Worm (Caenorhabditis elegans): ENCODE measurements around the gene pxl-1.

pxl-1 gene

ce11 chrIII:5943368-5944180 is 47.8 kb upstream of the pxl-1 start (continued):
- TF ChIP-seq B0019.2 (GFP tag; conservative IDR thresholded peaks at IDR 0.05), result no peak
- TF ChIP-seq cebp-1 (GFP tag; IDR thresholded peaks at IDR 0.05), result no peak; the same call in 1 of the 2 replicates
- peak; percentile 86 for TF ChIP-seq cebp-1 (tag; optimal IDR thresholded peaks at IDR 0.05)
- peak; percentile 82 for TF ChIP-seq athp-1 (tag; optimal IDR thresholded peaks at IDR 0.05)
- TF ChIP-seq hlh-26 (GFP tag; conservative IDR thresholded peaks at IDR 0.05), result no peak
- TF ChIP-seq sea-2 (GFP tag; IDR thresholded peaks at IDR 0.05), result no peak
- no peak for TF ChIP-seq akir-1 (GFP tag; optimal IDR thresholded peaks at IDR 0.05)
- 0 out of 2 replicates have a peak, but pooled peaks have one; percentile 4 for TF ChIP-seq F39B2.1 (GFP tag; IDR thresholded peaks at IDR 0.05)
- TF ChIP-seq nfya-1 (tag; optimal IDR thresholded peaks at IDR 0.05; ENCODE audit: borderline replicate concordance, insufficient read depth), result no peak
- no peak for TF ChIP-seq nhr-179 (tag; optimal IDR thresholded peaks at IDR 0.05)
- peak; percentile 85 for TF ChIP-seq B0035.1 (tag; optimal IDR thresholded peaks at IDR 0.05)
- TF ChIP-seq ama-1 (optimal IDR thresholded peaks at IDR 0.05), result peak; percentile 91
- peak; percentile 78 to 91 for TF ChIP-seq ama-1 (GFP tag; optimal IDR thresholded peaks at IDR 0.05)
- no peak for TF ChIP-seq F37B4.10 (GFP tag; IDR thresholded peaks at IDR 0.05)
- 0 out of 2 replicates have a peak, but pooled peaks have one; percentile 14 for TF ChIP-seq D2030.7 (GFP tag; IDR thresholded peaks at IDR 0.05)
- TF ChIP-seq dox-1 (GFP tag; IDR thresholded peaks at IDR 0.05), result peak; percentile 56
- no peak for TF ChIP-seq aptf-3 (GFP tag; IDR thresholded peaks at IDR 0.05)
- peak in 1 of 2 experiments; percentile 15 for TF ChIP-seq rec-8 (tag; optimal IDR thresholded peaks at IDR 0.05)
- peak; percentile 85 for TF ChIP-seq madf-3 (GFP tag; IDR thresholded peaks at IDR 0.05)
- TF ChIP-seq ztf-6 (GFP tag; IDR thresholded peaks at IDR 0.05), result no peak
- TF ChIP-seq Y95B8A.8 (GFP tag; IDR thresholded peaks at IDR 0.05), result peak; percentile 89
- peak; percentile 39 for TF ChIP-seq attf-5 (GFP tag; optimal IDR thresholded peaks at IDR 0.05)
- TF ChIP-seq ztf-28 (GFP tag; IDR thresholded peaks at IDR 0.05), result no peak
- TF ChIP-seq pbrm-1 (GFP tag; IDR thresholded peaks at IDR 0.05), result peak; percentile 15
- peak; percentile 72 for TF ChIP-seq snpc-3.4 (tag; optimal IDR thresholded peaks at IDR 0.05)
- TF ChIP-seq snpc-1.3 (tag; optimal IDR thresholded peaks at IDR 0.05; ENCODE audit: insufficient read depth), result no peak
- peak; percentile 62 for TF ChIP-seq lin-54 (GFP tag; optimal IDR thresholded peaks at IDR 0.05)
- peak; percentile 27 for TF ChIP-seq zim-3 (tag; optimal IDR thresholded peaks at IDR 0.05)
- TF ChIP-seq F49E8.2 (tag; optimal IDR thresholded peaks at IDR 0.05; ENCODE audit: insufficient read depth), result peak; percentile 73
- peak; percentile 30 for TF ChIP-seq somi-1 (GFP tag; optimal IDR thresholded peaks at IDR 0.05)
- no peak for TF ChIP-seq ceh-79 (tag; optimal IDR thresholded peaks at IDR 0.05)
- TF ChIP-seq hlh-12 (tag; optimal IDR thresholded peaks at IDR 0.05), result no peak
- TF ChIP-seq ztf-25 (GFP tag; IDR thresholded peaks at IDR 0.05), result no peak
- TF ChIP-seq zfh-2 (GFP tag; conservative IDR thresholded peaks at IDR 0.05), result no peak
- peak; percentile 21 for TF ChIP-seq ztf-26 (tag; optimal IDR thresholded peaks at IDR 0.05)
- peak; percentile 56 for TF ChIP-seq T26A5.8 (tag; optimal IDR thresholded peaks at IDR 0.05)
- TF ChIP-seq ceh-91 (GFP tag; IDR thresholded peaks at IDR 0.05), result no peak
- TF ChIP-seq egl-44 (GFP tag; IDR thresholded peaks at IDR 0.05), result peak; percentile 66
- peak; percentile 22 for TF ChIP-seq K12H6.12 (tag; optimal IDR thresholded peaks at IDR 0.05)
- peak; percentile 81; the same call in 1 of the 2 replicates for TF ChIP-seq ceh-58 (GFP tag; IDR thresholded peaks at IDR 0.05)
- TF ChIP-seq B0261.1 (tag; optimal IDR thresholded peaks at IDR 0.05), result no peak
- TF ChIP-seq ztf-18 (tag; optimal IDR thresholded peaks at IDR 0.05), result peak; percentile 11
- TF ChIP-seq snpc-4 (GFP tag; optimal IDR thresholded peaks at IDR 0.05), result no peak
- peak in 2 of 4 experiments; percentile 49 to 62 for TF ChIP-seq snpc-4 (tag; optimal IDR thresholded peaks at IDR 0.05)
- TF ChIP-seq Y67H2A.10 (GFP tag; conservative IDR thresholded peaks at IDR 0.05), result no peak
- TF ChIP-seq dpl-1 (GFP tag; optimal IDR thresholded peaks at IDR 0.05), result no peak
- TF ChIP-seq ZK185.1 (tag; optimal IDR thresholded peaks at IDR 0.05; ENCODE audit: poor library complexity, severe bottlenecking), result peak; percentile 75

Data from whole organism, young adult.